Fruit fly (Drosophila melanogaster) whole organism, pupa: ENCODE results near the gene Cpr23B.

ENCODE experiments used
- CG10348 ChIP-seq: fragments of 200-800 bp; sonication (Bioruptor generic); IDR thresholded peaks from 2 replicates; pipeline ENCODE4 v1.3.6; 2022; ENCODE audit warnings: missing biosample characterization, missing genetic modification characterization
- CG12605 ChIP-seq: fragments of 200-800 bp; sonication (Bioruptor generic); IDR thresholded peaks from 2 replicates; pipeline ENCODE4 v1.3.6; 2022; ENCODE audit warnings: missing biosample characterization, missing genetic modification characterization
- CG13204 ChIP-seq: fragments of 200-800 bp; sonication (Bioruptor generic); optimal IDR thresholded peaks from 2 replicates; lab custom pipeline; 2018; ENCODE audit warnings: missing biosample characterization, mild to moderate bottlenecking, missing genetic modification characterization, moderate library complexity
- CG14655 ChIP-seq: fragments of 200-800 bp; sonication (Bioruptor generic); optimal IDR thresholded peaks from 3 replicates; lab custom pipeline; 2017; ENCODE audit warnings: mild to moderate bottlenecking, missing biosample characterization, missing genetic modification reagents, missing genetic modification characterization
- CG15710 ChIP-seq: fragments of 200-800 bp; sonication (Bioruptor generic); optimal IDR thresholded peaks from 2 replicates; lab custom pipeline; 2018; ENCODE audit warnings: missing biosample characterization, mild to moderate bottlenecking, missing genetic modification characterization, moderate library complexity
- CG17806 ChIP-seq: fragments of 200-800 bp; sonication (Bioruptor generic); optimal IDR thresholded peaks from 2 replicates; lab custom pipeline; 2018; ENCODE audit warnings: missing biosample characterization, mild to moderate bottlenecking, missing genetic modification characterization, moderate library complexity
- CG32121 ChIP-seq: fragments of 200-800 bp; sonication (Bioruptor generic); IDR thresholded peaks from 2 replicates; pipeline ENCODE4 v1.3.6; 2022; ENCODE audit warnings: missing biosample characterization, missing genetic modification characterization
- CG34367 ChIP-seq: fragments of 200-800 bp; sonication (Bioruptor generic); optimal IDR thresholded peaks from 2 replicates; lab custom pipeline; 2018; ENCODE audit warnings: missing biosample characterization, mild to moderate bottlenecking, missing genetic modification characterization
- CG4496 ChIP-seq: fragments of 200-800 bp; sonication (Bioruptor generic); IDR thresholded peaks from 3 replicates; pipeline ENCODE4 v1.3.6; 2022; ENCODE audit warnings: missing biosample characterization, missing genetic modification characterization
- CG8159 ChIP-seq: fragments of 200-800 bp; sonication (Bioruptor generic); optimal IDR thresholded peaks from 3 replicates; lab custom pipeline; 2018; ENCODE audit warnings: missing biosample characterization, mild to moderate bottlenecking, missing genetic modification characterization, moderate library complexity
- CG8301 ChIP-seq: fragments of 200-800 bp; sonication (Bioruptor generic); optimal IDR thresholded peaks from 2 replicates; lab custom pipeline; 2018; ENCODE audit warnings: missing biosample characterization, mild to moderate bottlenecking, missing genetic modification characterization
- CG9948 ChIP-seq: fragments of 200-800 bp; sonication (Bioruptor generic); optimal IDR thresholded peaks from 2 replicates; lab custom pipeline; 2018; ENCODE audit warnings: missing biosample characterization, mild to moderate bottlenecking, missing genetic modification characterization, moderate library complexity
- D1 ChIP-seq: fragments of 200-800 bp; sonication (Bioruptor generic); optimal IDR thresholded peaks from 2 replicates; lab custom pipeline; 2018; ENCODE audit warnings: missing biosample characterization, mild to moderate bottlenecking, missing genetic modification characterization, moderate library complexity
- EcR ChIP-seq: fragments of 200-800 bp; sonication (Bioruptor generic); optimal IDR thresholded peaks from 3 replicates; lab custom pipeline; 2019; ENCODE audit warnings: missing biosample characterization, missing genetic modification characterization, mild to moderate bottlenecking, moderate library complexity, missing genetic modification reagents
- Ets98B ChIP-seq: fragments of 200-800 bp; sonication (Bioruptor generic); IDR thresholded peaks from 2 replicates; pipeline ENCODE4 v1.3.6; 2022; ENCODE audit warnings: missing biosample characterization, missing genetic modification characterization
- Pif1A ChIP-seq: fragments of 200-800 bp; sonication (Bioruptor generic); optimal IDR thresholded peaks from 3 replicates; lab custom pipeline; 2016; ENCODE audit warnings: missing biosample characterization, missing genetic modification characterization
- Pif1B ChIP-seq: fragments of 200-800 bp; sonication (Bioruptor generic); optimal IDR thresholded peaks from 3 replicates; lab custom pipeline; 2016; ENCODE audit warnings: missing biosample characterization, missing genetic modification characterization
- Snoo ChIP-seq: fragments of 200-800 bp; sonication (Bioruptor generic); optimal IDR thresholded peaks from 3 replicates; lab custom pipeline; 2017; ENCODE audit warnings: missing biosample characterization, mild to moderate bottlenecking, missing genetic modification characterization, inconsistent platforms
- fd96Ca ChIP-seq: fragments of 200-800 bp; sonication (Bioruptor generic); IDR thresholded peaks from 3 replicates; pipeline ENCODE4 v1.3.6; 2022; ENCODE audit warnings: missing biosample characterization, missing genetic modification characterization
- gl ChIP-seq: fragments of 200-800 bp; sonication (Bioruptor generic); optimal IDR thresholded peaks from 2 replicates; lab custom pipeline; 2018; ENCODE audit warnings: missing biosample characterization, mild to moderate bottlenecking, missing genetic modification characterization
- rn ChIP-seq: fragments of 200-800 bp; sonication (Bioruptor generic); IDR thresholded peaks from 2 replicates; pipeline ENCODE4 v1.3.6; 2022; ENCODE audit warnings: missing biosample characterization, missing genetic modification characterization

Cpr23B gene

dm6 chr2L:2869008-2869702 is 30.9 kb downstream of the Cpr23B start, which contains the start of gene CG8813:
Gene CG8813 (plus strand): TSS chr2L:2869652.
- TF ChIP-seq CG15710 (tag; lab: Kevin White, UChicago) (no peak), CG4496 (GFP tag; lab: Robert Waterston, UW) (no peak), CG14655 (GFP tag; lab: Kevin White, UChicago) (no peak), CG32121 (GFP tag; lab: Robert Waterston, UW) (no peak), CG34367 (tag; lab: Kevin White, UChicago) (no peak), Pif1A (no peak), Snoo (tag; lab: Kevin White, UChicago) (no peak), CG9948 (no peak), CG8301 (tag; lab: Kevin White, UChicago) (no peak), Ets98B (no peak), CG12605 (GFP tag; lab: Robert Waterston, UW) (no peak), EcR (GFP tag; lab: Kevin White, UChicago) (no peak), CG10348 (GFP tag; lab: Robert Waterston, UW) (no peak), Pif1B (GFP tag; lab: Kevin White, UChicago) (no peak), D1 (tag; lab: Kevin White, UChicago) (no peak), CG8159 (tag; lab: Kevin White, UChicago) (no peak), fd96Ca (GFP tag; lab: Robert Waterston, UW) (no peak), CG13204 (GFP tag; lab: Kevin White, UChicago) (no peak), CG17806 (no peak), rn (no peak)

- TF ChIP-seq CG8159 (tag; lab: Kevin White, UChicago) = no peak
- no peak for TF ChIP-seq CG14655 (GFP tag; lab: Kevin White, UChicago)
- no peak for TF ChIP-seq EcR (GFP tag; lab: Kevin White, UChicago)
- no peak for TF ChIP-seq CG8301 (tag; lab: Kevin White, UChicago)
- TF ChIP-seq Ets98B = peak; percentile 32; the same call in 1 of the 2 replicates
- TF ChIP-seq CG34367 (tag; lab: Kevin White, UChicago) = no peak
- TF ChIP-seq CG15710 (tag; lab: Kevin White, UChicago) = no peak
- TF ChIP-seq, all 21 proteins: peak for 1
Measured at dm6 chr2L:2872309-2872932, 34.2 kb downstream of the Cpr23B start.

- TF ChIP-seq Ets98B (peak; percentile 20; the same call in 1 of the 2 replicates), CG4496 (GFP tag; lab: Robert Waterston, UW) (no peak; the same call in 2 of the 3 replicates), EcR (GFP tag; lab: Kevin White, UChicago) (peak; percentile 1), Snoo (tag; lab: Kevin White, UChicago) (peak; percentile 37), Pif1A (peak; percentile 22), CG8301 (tag; lab: Kevin White, UChicago) (peak; percentile 0), CG14655 (GFP tag; lab: Kevin White, UChicago) (no peak), CG34367 (tag; lab: Kevin White, UChicago) (no peak), CG10348 (GFP tag; lab: Robert Waterston, UW) (no peak), CG15710 (tag; lab: Kevin White, UChicago) (peak; percentile 27), rn (no peak), D1 (tag; lab: Kevin White, UChicago) (no peak), CG8159 (tag; lab: Kevin White, UChicago) (peak; percentile 42), gl (tag; lab: Kevin White, UChicago) (no peak), CG13204 (GFP tag; lab: Kevin White, UChicago) (no peak), CG17806 (no peak), Pif1B (GFP tag; lab: Kevin White, UChicago) (peak; percentile 1), CG32121 (GFP tag; lab: Robert Waterston, UW) (0 out of 2 replicates have a peak, but pooled peaks have one; percentile 47), CG12605 (GFP tag; lab: Robert Waterston, UW) (no peak), CG9948 (peak; percentile 32), fd96Ca (GFP tag; lab: Robert Waterston, UW) (peak; percentile 48; the same call in 1 of the 3 replicates)
Measured at dm6 chr2L:2872968-2873728, 34.9 kb downstream of the Cpr23B start.

dm6 chr2L:2873729-2874127 is 35.5 kb downstream of the Cpr23B start:
- TF ChIP-seq fd96Ca (GFP tag; lab: Robert Waterston, UW) (no peak), CG9948 (no peak), EcR (GFP tag; lab: Kevin White, UChicago) (no peak), D1 (tag; lab: Kevin White, UChicago) (no peak), CG32121 (GFP tag; lab: Robert Waterston, UW) (no peak), CG14655 (GFP tag; lab: Kevin White, UChicago) (no peak), rn (no peak), Pif1B (GFP tag; lab: Kevin White, UChicago) (no peak), CG8159 (tag; lab: Kevin White, UChicago) (no peak)

- TF ChIP-seq CG9948 (no peak), EcR (GFP tag; lab: Kevin White, UChicago) (no peak), CG15710 (tag; lab: Kevin White, UChicago) (no peak), CG10348 (GFP tag; lab: Robert Waterston, UW) (no peak), Pif1A (no peak), Pif1B (GFP tag; lab: Kevin White, UChicago) (no peak), Snoo (tag; lab: Kevin White, UChicago) (no peak), CG14655 (GFP tag; lab: Kevin White, UChicago) (no peak), CG8159 (tag; lab: Kevin White, UChicago) (no peak), CG12605 (GFP tag; lab: Robert Waterston, UW) (no peak), fd96Ca (GFP tag; lab: Robert Waterston, UW) (no peak), CG34367 (tag; lab: Kevin White, UChicago) (no peak), CG17806 (no peak), CG13204 (GFP tag; lab: Kevin White, UChicago) (no peak), CG8301 (tag; lab: Kevin White, UChicago) (no peak), rn (no peak)
Measured at dm6 chr2L:2874185-2874541, 36.0 kb downstream of the Cpr23B start, which contains the start of gene Ifrd1. Gene Ifrd1 (minus strand): TSS chr2L:2874489.
